Fruit fly (Drosophila melanogaster) whole organism: ENCODE results near the gene CG45012.

ENCODE experiments used
- pan ChIP-seq: fragments of >200 bp; optimal IDR thresholded peaks from 2 replicates; lab custom pipeline; 2017
- usp ChIP-seq: fragments of >200 bp; optimal IDR thresholded peaks from 2 replicates; lab custom pipeline; 2017; ENCODE audit warnings: missing biosample characterization, missing genetic modification characterization, mixed read lengths

DNA sequence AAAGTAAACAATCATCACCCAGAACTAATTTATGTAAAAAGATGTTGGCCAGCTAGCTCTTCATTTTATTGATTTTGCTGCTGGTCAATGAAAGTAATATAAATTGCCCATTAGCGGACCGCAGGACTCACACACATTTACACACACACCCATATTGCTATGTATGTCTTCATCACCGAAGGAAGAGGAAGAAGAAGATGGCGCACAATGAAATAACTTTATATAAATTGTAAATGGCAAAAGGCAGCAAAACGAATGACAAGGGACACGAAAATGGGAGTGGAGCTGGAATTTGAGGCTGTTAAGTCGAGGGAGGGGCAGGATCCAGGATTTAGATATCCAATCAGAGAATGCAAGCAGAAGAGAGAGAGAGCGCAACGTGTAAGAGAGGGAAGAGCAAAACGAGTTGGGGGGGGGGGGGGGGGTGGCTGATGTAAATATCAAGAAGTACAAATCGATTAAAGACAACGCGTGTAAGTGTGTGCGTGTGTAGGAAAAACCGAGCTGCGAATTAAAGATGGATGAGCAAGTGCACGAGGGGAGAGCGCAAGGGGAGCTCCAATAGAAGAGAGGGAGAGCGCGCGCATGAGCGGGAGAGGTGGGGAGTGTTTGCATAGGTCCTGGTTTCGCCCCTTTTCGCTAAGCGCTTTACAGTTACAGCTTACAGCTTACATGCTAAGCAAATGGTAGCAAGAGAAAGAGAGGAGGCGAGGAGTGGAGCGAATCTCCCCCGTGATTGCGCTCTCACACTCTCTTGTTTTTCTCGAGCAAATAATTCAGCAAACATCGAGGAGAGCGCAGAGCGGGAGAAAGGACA is 30.0 kb upstream of the CG45012 start:
- TF ChIP-seq usp (no peak), pan (lab: Kevin White, UChicago) (no peak)
